Fruit fly (Drosophila melanogaster) whole organism, prepupa: Measurements from ENCODE around the gene CG16782.
A peak's percentile ranks its signal among the peaks of the same experiment; 100 is the strongest.

ENCODE experiments used
- Blimp-1 ChIP-seq: fragments of 200-800 bp; sonication (Bioruptor generic); optimal IDR thresholded peaks from 3 replicates; lab custom pipeline; 2017; ENCODE audit warnings: missing biosample characterization, missing genetic modification characterization, mild to moderate bottlenecking, moderate library complexity, missing genetic modification reagents
- CG10631 ChIP-seq: fragments of 200-800 bp; sonication (Bioruptor generic); optimal IDR thresholded peaks from 2 replicates; lab custom pipeline; 2016; ENCODE audit warnings: missing biosample characterization, missing genetic modification characterization
- CG10669 ChIP-seq: fragments of 200-800 bp; sonication (Bioruptor generic); optimal IDR thresholded peaks from 3 replicates; lab custom pipeline; 2018; ENCODE audit warnings: missing biosample characterization, mild to moderate bottlenecking, missing genetic modification characterization, moderate library complexity
- CG11294 ChIP-seq: fragments of 200-800 bp; sonication (Bioruptor generic); IDR thresholded peaks from 2 replicates; pipeline ENCODE4 v1.3.6; 2022; ENCODE audit warnings: missing biosample characterization, missing genetic modification characterization
- CG11902 ChIP-seq: fragments of 200-800 bp; sonication (Bioruptor generic); optimal IDR thresholded peaks from 3 replicates; lab custom pipeline; 2016; ENCODE audit warnings: missing biosample characterization, missing genetic modification characterization
- CG15336 ChIP-seq: fragments of 200-800 bp; sonication (Bioruptor generic); IDR thresholded peaks from 2 replicates; pipeline ENCODE4 v1.3.6; 2022; ENCODE audit warnings: missing biosample characterization, missing genetic modification characterization
- CG3032 ChIP-seq: fragments of 200-800 bp; optimal IDR thresholded peaks from 2 replicates; lab custom pipeline; 2019; ENCODE audit warnings: missing biosample characterization, mild to moderate bottlenecking, missing genetic modification characterization, moderate library complexity
- CG31627 ChIP-seq: fragments of 200-800 bp; sonication (Bioruptor generic); optimal IDR thresholded peaks from 3 replicates; lab custom pipeline; 2016; ENCODE audit warnings: missing biosample characterization, missing genetic modification characterization
- CG32006 ChIP-seq: fragments of 200-800 bp; sonication (Bioruptor generic); optimal IDR thresholded peaks from 3 replicates; lab custom pipeline; 2017; ENCODE audit warnings: missing biosample characterization, mild to moderate bottlenecking, missing genetic modification characterization
- CG34406 ChIP-seq: fragments of 200-800 bp; sonication (Bioruptor generic); optimal IDR thresholded peaks from 3 replicates; lab custom pipeline; 2016; ENCODE audit warnings: missing biosample characterization, missing genetic modification characterization
- CG3919 ChIP-seq: fragments of 200-800 bp; sonication (Bioruptor generic); optimal IDR thresholded peaks from 3 replicates; lab custom pipeline; 2016; ENCODE audit warnings: missing biosample characterization, missing genetic modification characterization
- CG6163 ChIP-seq: fragments of 200-800 bp; sonication (Bioruptor generic); IDR thresholded peaks from 3 replicates; pipeline ENCODE4 v1.3.6; 2022; ENCODE audit warnings: missing biosample characterization, missing genetic modification characterization
- CG6276 ChIP-seq: fragments of 200-800 bp; sonication (Bioruptor generic); optimal IDR thresholded peaks from 2 replicates; lab custom pipeline; 2017; ENCODE audit warnings: missing biosample characterization, mild to moderate bottlenecking, missing genetic modification characterization
- CG6792 ChIP-seq: fragments of 200-800 bp; sonication (Bioruptor generic); optimal IDR thresholded peaks from 3 replicates; lab custom pipeline; 2016; ENCODE audit warnings: missing biosample characterization, missing genetic modification characterization
- CG6854 ChIP-seq: fragments of 200-800 bp; sonication (Bioruptor generic); optimal IDR thresholded peaks from 2 replicates; lab custom pipeline; 2017; ENCODE audit warnings: missing biosample characterization, mild to moderate bottlenecking, missing genetic modification characterization
- CG7368 ChIP-seq: fragments of 200-800 bp; sonication (Bioruptor generic); optimal IDR thresholded peaks from 3 replicates; lab custom pipeline; 2016; ENCODE audit warnings: missing biosample characterization, missing genetic modification characterization
- CG8119 ChIP-seq: fragments of 200-800 bp; sonication (Bioruptor generic); IDR thresholded peaks from 3 replicates; pipeline ENCODE4 v1.3.6; 2022; ENCODE audit warnings: missing biosample characterization, missing genetic modification characterization
- CG8632 ChIP-seq: fragments of 200-800 bp; sonication (Bioruptor generic); optimal IDR thresholded peaks from 3 replicates; lab custom pipeline; 2016; ENCODE audit warnings: missing biosample characterization, missing genetic modification characterization
- CG9139 ChIP-seq: fragments of 200-800 bp; sonication (Bioruptor generic); optimal IDR thresholded peaks from 3 replicates; lab custom pipeline; 2017; ENCODE audit warnings: missing biosample characterization, mild to moderate bottlenecking, missing genetic modification characterization
- Eip75B ChIP-seq: fragments of 200-800 bp; sonication (Bioruptor generic); optimal IDR thresholded peaks from 3 replicates; lab custom pipeline; 2016; ENCODE audit warnings: missing biosample characterization, missing genetic modification characterization
- Eip93F ChIP-seq: fragments of 200-800 bp; sonication (Bioruptor generic); optimal IDR thresholded peaks from 2 replicates; lab custom pipeline; 2016; ENCODE audit warnings: missing biosample characterization, mild to moderate bottlenecking, missing genetic modification characterization
- Ets21C ChIP-seq: fragments of 200-800 bp; sonication (Bioruptor generic); optimal IDR thresholded peaks from 3 replicates; lab custom pipeline; 2016; ENCODE audit warnings: missing biosample characterization, missing genetic modification characterization
- Ets96B ChIP-seq: fragments of 200-800 bp; optimal IDR thresholded peaks from 2 replicates; lab custom pipeline; 2019; ENCODE audit warnings: missing biosample characterization, mild to moderate bottlenecking, missing genetic modification characterization, moderate library complexity
- Gug ChIP-seq: fragments of 200-800 bp; sonication (Bioruptor generic); IDR thresholded peaks from 2 replicates; pipeline ENCODE4 v1.3.6; 2022; ENCODE audit warnings: missing biosample characterization, missing genetic modification characterization
- Hr38 ChIP-seq: sonication (Bioruptor generic); optimal IDR thresholded peaks from 2 replicates; lab custom pipeline; 2016; ENCODE audit warnings: missing biosample characterization, missing genetic modification characterization
- Hr39 ChIP-seq: fragments of 200-800 bp; sonication (Bioruptor generic); optimal IDR thresholded peaks from 2 replicates; lab custom pipeline; 2016; ENCODE audit warnings: missing biosample characterization, missing genetic modification characterization
- Hr4 ChIP-seq: fragments of 200-800 bp; sonication (Bioruptor generic); optimal IDR thresholded peaks from 3 replicates; lab custom pipeline; 2016; ENCODE audit warnings: missing biosample characterization, missing genetic modification characterization
- Lpt ChIP-seq: fragments of 200-800 bp; sonication (Bioruptor generic); optimal IDR thresholded peaks from 3 replicates; lab custom pipeline; 2016; ENCODE audit warnings: missing biosample characterization, missing genetic modification characterization
- Smox ChIP-seq: fragments of 200-800 bp; sonication (Bioruptor generic); optimal IDR thresholded peaks from 3 replicates; lab custom pipeline; 2016; ENCODE audit warnings: missing biosample characterization, missing genetic modification characterization
- Sox102F ChIP-seq: fragments of 200-800 bp; sonication (Bioruptor generic); optimal IDR thresholded peaks from 2 replicates; lab custom pipeline; 2016; ENCODE audit warnings: missing biosample characterization, mild to moderate bottlenecking, missing genetic modification characterization
- Sox14 ChIP-seq: fragments of 200-800 bp; sonication (Bioruptor generic); optimal IDR thresholded peaks from 3 replicates; lab custom pipeline; 2016; ENCODE audit warnings: missing biosample characterization, missing genetic modification characterization
- Sox15 ChIP-seq: fragments of 200-800 bp; sonication (Bioruptor generic); optimal IDR thresholded peaks from 3 replicates; lab custom pipeline; 2016; ENCODE audit warnings: missing biosample characterization, missing genetic modification characterization
- acj6 ChIP-seq: fragments of 200-800 bp; sonication (Bioruptor generic); optimal IDR thresholded peaks from 3 replicates; lab custom pipeline; 2016; ENCODE audit warnings: missing biosample characterization, missing genetic modification characterization
- dac ChIP-seq: fragments of 200-800 bp; sonication (Bioruptor generic); optimal IDR thresholded peaks from 2 replicates; lab custom pipeline; 2017; ENCODE audit warnings: missing biosample characterization, mild to moderate bottlenecking, missing genetic modification characterization
- dsx ChIP-seq: fragments of 200-800 bp; optimal IDR thresholded peaks from 3 replicates; lab custom pipeline; 2019; ENCODE audit warnings: missing biosample characterization, mild to moderate bottlenecking, missing genetic modification characterization, moderate library complexity; ENCODE audit not compliant: poor library complexity, severe bottlenecking
- esn ChIP-seq: fragments of 200-800 bp; sonication (Bioruptor generic); optimal IDR thresholded peaks from 2 replicates; lab custom pipeline; 2016; ENCODE audit warnings: missing biosample characterization, mild to moderate bottlenecking, missing genetic modification characterization, moderate library complexity
- fd59A ChIP-seq: fragments of 200-800 bp; sonication (Bioruptor generic); optimal IDR thresholded peaks from 2 replicates; lab custom pipeline; 2017; ENCODE audit warnings: missing biosample characterization, mild to moderate bottlenecking, missing genetic modification characterization, missing genetic modification reagents
- fd85E ChIP-seq: fragments of 200-800 bp; sonication (Bioruptor generic); optimal IDR thresholded peaks from 3 replicates; lab custom pipeline; 2016; ENCODE audit warnings: missing biosample characterization, missing genetic modification characterization
- fkh ChIP-seq: fragments of 200-800 bp; sonication (Bioruptor generic); optimal IDR thresholded peaks from 3 replicates; lab custom pipeline; 2017; ENCODE audit warnings: missing biosample characterization, mild to moderate bottlenecking, missing genetic modification characterization, moderate library complexity
- lz ChIP-seq: fragments of 200-800 bp; sonication (Bioruptor generic); optimal IDR thresholded peaks from 3 replicates; lab custom pipeline; 2016; ENCODE audit warnings: missing biosample characterization, missing genetic modification characterization
- net ChIP-seq: fragments of 200-800 bp; sonication (Bioruptor generic); optimal IDR thresholded peaks from 3 replicates; lab custom pipeline; 2016; ENCODE audit warnings: missing biosample characterization, missing genetic modification characterization
- pdm3 ChIP-seq: fragments of 200-800 bp; sonication (Bioruptor generic); optimal IDR thresholded peaks from 3 replicates; lab custom pipeline; 2016; ENCODE audit warnings: missing biosample characterization, missing genetic modification characterization
- salr ChIP-seq, 2 experiments: fragments of 200-800 bp; sonication (Bioruptor generic); optimal IDR thresholded peaks; 3 replicates each; lab custom pipeline; 2016 to 2018; ENCODE audit warnings: missing biosample characterization in 2 of 2, missing genetic modification characterization in 2 of 2, mild to moderate bottlenecking in 1 of 2
- spab ChIP-seq: fragments of 200-800 bp; sonication (Bioruptor generic); optimal IDR thresholded peaks from 2 replicates; lab custom pipeline; 2017; ENCODE audit warnings: missing biosample characterization, mild to moderate bottlenecking, missing genetic modification characterization, missing genetic modification reagents
- ss ChIP-seq, 2 experiments: fragments of 200-800 bp; sonication (Bioruptor generic); optimal IDR thresholded peaks; 2 replicates in 1 of 2; 3 replicates in 1 of 2; lab custom pipeline; 2017 to 2018; ENCODE audit warnings: mild to moderate bottlenecking in 2 of 2, missing biosample characterization in 2 of 2, missing genetic modification characterization in 2 of 2, moderate library complexity in 1 of 2
- svp ChIP-seq: fragments of 200-800 bp; sonication (Bioruptor generic); peaks from one replicate; lab custom pipeline; 2016; ENCODE audit warnings: missing biosample characterization, missing genetic modification characterization
- topi ChIP-seq: fragments of 200-800 bp; sonication (Bioruptor generic); optimal IDR thresholded peaks from 3 replicates; lab custom pipeline; 2016; ENCODE audit warnings: missing biosample characterization, missing genetic modification characterization
- vri ChIP-seq: fragments of 200-800 bp; sonication (Bioruptor generic); optimal IDR thresholded peaks from 3 replicates; lab custom pipeline; 2016; ENCODE audit warnings: missing biosample characterization, mild to moderate bottlenecking, missing genetic modification characterization

The CG16782 gene

dm6 chrX:3433646-3434097 lies 26.4 kb downstream of the CG16782 start (continued):
- TF ChIP-seq CG6854 (GFP tag; lab: Kevin White, UChicago) (peak; percentile 71), fd85E (GFP tag; lab: Kevin White, UChicago) (peak; percentile 85), CG10631 (GFP tag; lab: Kevin White, UChicago) (peak; percentile 87), Hr4 (peak; percentile 94), CG32006 (GFP tag; lab: Kevin White, UChicago) (peak; percentile 81), CG6276 (GFP tag; lab: Kevin White, UChicago) (peak; percentile 80), vri (GFP tag; lab: Kevin White, UChicago) (peak; percentile 89), Ets21C (GFP tag; lab: Kevin White, UChicago) (peak; percentile 92), Sox102F (GFP tag; lab: Kevin White, UChicago) (peak; percentile 92), CG15336 (GFP tag; lab: Robert Waterston, UW) (peak; percentile 91), CG6163 (GFP tag; lab: Robert Waterston, UW) (peak; percentile 94; the same call in 2 of the 3 replicates), CG6792 (GFP tag; lab: Kevin White, UChicago) (peak; percentile 92), Sox15 (peak; percentile 88), topi (GFP tag; lab: Kevin White, UChicago) (peak; percentile 98), Hr38 (GFP tag; lab: Kevin White, UChicago) (no peak), Sox14 (peak; percentile 90), CG31627 (GFP tag; lab: Kevin White, UChicago) (peak; percentile 96), CG8119 (GFP tag; lab: Robert Waterston, UW) (peak; percentile 92), acj6 (peak; percentile 91), Blimp-1 (GFP tag; lab: Kevin White, UChicago) (peak; percentile 69), CG3919 (peak; percentile 95), spab (peak; percentile 78), salr (GFP tag; optimal IDR thresholded peaks at IDR 0.05; lab: Kevin White, UChicago) (peak; percentile 15 to 84), Eip75B (peak; percentile 97)

- TF ChIP-seq CG8119 (GFP tag; lab: Robert Waterston, UW) (peak; percentile 88), CG32006 (GFP tag; lab: Kevin White, UChicago) (peak; percentile 85), Sox15 (peak; percentile 81), CG6163 (GFP tag; lab: Robert Waterston, UW) (peak; percentile 94), Hr4 (peak; percentile 90), CG6792 (GFP tag; lab: Kevin White, UChicago) (peak; percentile 74), pdm3 (GFP tag; lab: Kevin White, UChicago) (peak; percentile 91), fd59A (peak; percentile 79), CG6854 (GFP tag; lab: Kevin White, UChicago) (no peak), Gug (GFP tag; lab: Robert Waterston, UW) (peak; percentile 84), fkh (GFP tag; lab: Kevin White, UChicago) (peak; percentile 32), esn (peak; percentile 81), Ets96B (tag; lab: Kevin White, UChicago) (peak; percentile 83), vri (GFP tag; lab: Kevin White, UChicago) (peak; percentile 44), net (GFP tag; lab: Kevin White, UChicago) (peak; percentile 83), Sox14 (peak; percentile 82), CG3032 (tag; lab: Kevin White, UChicago) (peak; percentile 75), CG7368 (peak; percentile 91), CG10669 (peak; percentile 91), CG11902 (GFP tag; lab: Kevin White, UChicago) (peak; percentile 85), Lpt (GFP tag; lab: Kevin White, UChicago) (peak; percentile 80), CG11294 (GFP tag; lab: Robert Waterston, UW) (peak; percentile 85), CG9139 (peak; percentile 62), CG8632 (peak; percentile 77), CG34406 (GFP tag; lab: Kevin White, UChicago) (peak; percentile 79), CG3919 (peak; percentile 90), dsx (GFP tag; lab: Kevin White, UChicago) (peak; percentile 72), ss (GFP tag; optimal IDR thresholded peaks at IDR 0.05; lab: Kevin White, UChicago) (peak; percentile 47 to 82), dac (peak; percentile 78), lz (peak; percentile 83), Eip93F (GFP tag; lab: Kevin White, UChicago) (no peak), svp (GFP tag; lab: Kevin White, UChicago) (peak; percentile 90), Hr38 (GFP tag; lab: Kevin White, UChicago) (no peak), Hr39 (GFP tag; lab: Kevin White, UChicago) (peak; percentile 87), salr (GFP tag; optimal IDR thresholded peaks at IDR 0.05; lab: Kevin White, UChicago) (peak; percentile 64 to 82), Smox (GFP tag; lab: Kevin White, UChicago) (peak; percentile 66), Sox102F (GFP tag; lab: Kevin White, UChicago) (peak; percentile 75)
Measured at dm6 chrX:3432928-3433327, 27.1 kb downstream of the CG16782 start.
